Fruit fly (Drosophila melanogaster) whole organism, embryonic: ENCODE results near the gene CecB.

Source experiments
- B-H2 ChIP-seq: fragments of 200-800 bp; sonication (Bioruptor generic); optimal IDR thresholded peaks from 2 replicates; lab custom pipeline; 2018; ENCODE audit warnings: missing biosample characterization, mild to moderate bottlenecking, missing genetic modification characterization
- BEAF-32 ChIP-seq: fragments of 200-800 bp; sonication (Bioruptor generic); optimal IDR thresholded peaks from 3 replicates; lab custom pipeline; 2017; ENCODE audit warnings: missing biosample characterization, missing genetic modification characterization, mild to moderate bottlenecking, moderate library complexity, missing genetic modification reagents
- Blimp-1 ChIP-seq: fragments of 200-800 bp; sonication (Bioruptor generic); optimal IDR thresholded peaks from 3 replicates; lab custom pipeline; 2018; ENCODE audit warnings: missing biosample characterization, missing genetic modification characterization, mild to moderate bottlenecking, moderate library complexity, missing genetic modification reagents
- CG10274 ChIP-seq: fragments of 200-800 bp; sonication (Bioruptor generic); optimal IDR thresholded peaks from 3 replicates; lab custom pipeline; 2017; ENCODE audit warnings: missing biosample characterization, mild to moderate bottlenecking, missing genetic modification characterization
- CG10979 ChIP-seq: fragments of 200-800 bp; sonication (Bioruptor generic); optimal IDR thresholded peaks from 2 replicates; lab custom pipeline; 2018; ENCODE audit warnings: missing biosample characterization, mild to moderate bottlenecking, missing genetic modification characterization, moderate library complexity
- CG1602 ChIP-seq: fragments of 200-800 bp; sonication (Bioruptor generic); optimal IDR thresholded peaks from 3 replicates; lab custom pipeline; 2016; ENCODE audit warnings: missing biosample characterization, missing genetic modification characterization
- CG16813 ChIP-seq: fragments of 200-800 bp; sonication (Bioruptor generic); IDR thresholded peaks from 3 replicates; pipeline ENCODE4 v1.3.6; 2022; ENCODE audit warnings: missing biosample characterization, missing genetic modification characterization; ENCODE audit not compliant: partially characterized antibody
- CG17361 ChIP-seq: fragments of 200-800 bp; sonication (Bioruptor generic); IDR thresholded peaks from 3 replicates; pipeline ENCODE4 v1.3.6; 2022; ENCODE audit warnings: missing biosample characterization, missing genetic modification characterization
- CG18619 ChIP-seq: fragments of 200-800 bp; sonication (Bioruptor generic); optimal IDR thresholded peaks from 3 replicates; lab custom pipeline; 2017; ENCODE audit warnings: missing biosample characterization, mild to moderate bottlenecking, missing genetic modification characterization
- CG2116 ChIP-seq: fragments of 200-800 bp; sonication (Bioruptor generic); optimal IDR thresholded peaks from 3 replicates; lab custom pipeline; 2018; ENCODE audit warnings: missing biosample characterization, mild to moderate bottlenecking, missing genetic modification characterization
- CG2199 ChIP-seq: fragments of 200-800 bp; sonication (Bioruptor generic); IDR thresholded peaks from 3 replicates; pipeline ENCODE4 v1.3.6; 2022; ENCODE audit warnings: missing biosample characterization, missing genetic modification characterization
- CG2202 ChIP-seq: fragments of 200-800 bp; sonication (Bioruptor generic); optimal IDR thresholded peaks from 2 replicates; lab custom pipeline; 2018; ENCODE audit warnings: missing biosample characterization, mild to moderate bottlenecking, missing genetic modification characterization
- CG30431 ChIP-seq: fragments of 200-800 bp; sonication (Bioruptor generic); optimal IDR thresholded peaks from 2 replicates; lab custom pipeline; 2017; ENCODE audit warnings: missing biosample characterization, missing genetic modification characterization
- CG31224 ChIP-seq: fragments of 200-800 bp; sonication (Bioruptor generic); IDR thresholded peaks from 2 replicates; pipeline ENCODE4 v1.3.6; 2022; ENCODE audit warnings: missing biosample characterization, missing genetic modification characterization
- CG3847 ChIP-seq: fragments of 200-800 bp; sonication (Bioruptor generic); IDR thresholded peaks from 2 replicates; pipeline ENCODE4 v1.3.6; 2022; ENCODE audit warnings: missing biosample characterization, missing genetic modification characterization
- CG42726 ChIP-seq: fragments of 200-800 bp; sonication (Bioruptor generic); IDR thresholded peaks from 2 replicates; pipeline ENCODE4 v1.3.6; 2022; ENCODE audit warnings: missing biosample characterization, missing genetic modification characterization; ENCODE audit not compliant: partially characterized antibody
- CG4360 ChIP-seq: fragments of 200-800 bp; sonication (Bioruptor generic); IDR thresholded peaks from 2 replicates; pipeline ENCODE4 v1.3.6; 2022; ENCODE audit warnings: missing biosample characterization, missing genetic modification characterization
- CG5180 ChIP-seq: fragments of 200-800 bp; sonication (Bioruptor generic); optimal IDR thresholded peaks from 3 replicates; lab custom pipeline; 2017; ENCODE audit warnings: missing biosample characterization, missing genetic modification characterization, mild to moderate bottlenecking, moderate library complexity, missing genetic modification reagents
- CG8290 ChIP-seq, 3 experiments: fragments of 200-800 bp; sonication (Bioruptor generic); optimal IDR thresholded peaks; 2 replicates each; lab custom pipeline; 2016 to 2019; ENCODE audit warnings: missing biosample characterization in 3 of 3, missing genetic modification characterization in 3 of 3, mild to moderate bottlenecking in 2 of 3, moderate library complexity in 1 of 3
- Dip2 ChIP-seq: fragments of 200-800 bp; sonication (Bioruptor generic); IDR thresholded peaks from 2 replicates; pipeline ENCODE4 v1.3.6; 2022; ENCODE audit warnings: missing biosample characterization, missing genetic modification characterization
- Doc2 ChIP-seq: fragments of 200-800 bp; sonication (Bioruptor generic); IDR thresholded peaks from 2 replicates; pipeline ENCODE4 v1.3.6; 2022; ENCODE audit warnings: missing biosample characterization, missing genetic modification characterization
- Doc3 ChIP-seq: fragments of 200-800 bp; sonication (Bioruptor generic); IDR thresholded peaks from 3 replicates; pipeline ENCODE4 v1.3.6; 2022; ENCODE audit warnings: missing biosample characterization, missing genetic modification characterization; ENCODE audit not compliant: partially characterized antibody
- Fer2 ChIP-seq: fragments of 200-800 bp; sonication (Bioruptor generic); optimal IDR thresholded peaks from 2 replicates; lab custom pipeline; 2018; ENCODE audit warnings: missing biosample characterization, mild to moderate bottlenecking, missing genetic modification characterization, moderate library complexity
- Gug ChIP-seq: fragments of 200-800 bp; sonication (Bioruptor generic); IDR thresholded peaks from 4 replicates; pipeline ENCODE4 v1.3.6; 2022; ENCODE audit warnings: missing biosample characterization, missing genetic modification characterization
- H2.0 ChIP-seq: fragments of 200-800 bp; sonication (Bioruptor generic); IDR thresholded peaks from 2 replicates; pipeline ENCODE4 v1.3.6; 2022; ENCODE audit warnings: missing biosample characterization, missing genetic modification characterization
- Hey ChIP-seq: fragments of 200-800 bp; sonication (Bioruptor generic); optimal IDR thresholded peaks from 3 replicates; lab custom pipeline; 2018; ENCODE audit warnings: missing biosample characterization, mild to moderate bottlenecking, missing genetic modification characterization
- HmgZ ChIP-seq: fragments of 200-800 bp; sonication (Bioruptor generic); optimal IDR thresholded peaks from 2 replicates; lab custom pipeline; 2018; ENCODE audit warnings: missing biosample characterization, mild to moderate bottlenecking, missing genetic modification characterization
- Hr3 ChIP-seq: fragments of 200-800 bp; sonication (Bioruptor generic); optimal IDR thresholded peaks from 3 replicates; lab custom pipeline; 2016; ENCODE audit warnings: missing biosample characterization, missing genetic modification characterization
- Kr ChIP-seq: fragments of 200-800 bp; sonication (Bioruptor generic); optimal IDR thresholded peaks from 2 replicates; lab custom pipeline; 2017; ENCODE audit warnings: missing biosample characterization, mild to moderate bottlenecking, missing genetic modification characterization
- Optix ChIP-seq: fragments of 200-800 bp; sonication (Bioruptor generic); IDR thresholded peaks from 3 replicates; pipeline ENCODE4 v1.3.6; 2022; ENCODE audit warnings: missing biosample characterization, missing genetic modification characterization
- Xrp1 ChIP-seq: fragments of 200-800 bp; sonication (Bioruptor generic); IDR thresholded peaks from 2 replicates; pipeline ENCODE4 v1.3.6; 2022; ENCODE audit warnings: missing biosample characterization, missing genetic modification characterization
- abd-A ChIP-seq: fragments of 200-800 bp; sonication (Bioruptor generic); optimal IDR thresholded peaks from 3 replicates; lab custom pipeline; 2019; ENCODE audit warnings: missing biosample characterization, mild to moderate bottlenecking, missing genetic modification characterization, moderate library complexity
- ase ChIP-seq: fragments of 200-800 bp; sonication (Bioruptor generic); IDR thresholded peaks from 3 replicates; pipeline ENCODE4 v1.3.6; 2022; ENCODE audit warnings: missing biosample characterization, missing genetic modification characterization
- dpn ChIP-seq, 2 experiments: fragments of 200-800 bp; sonication (Bioruptor generic); optimal IDR thresholded peaks; 3 replicates each; lab custom pipeline; 2016; ENCODE audit warnings: missing biosample characterization in 2 of 2, missing genetic modification characterization in 2 of 2
- ems ChIP-seq: fragments of 200-800 bp; sonication (Bioruptor generic); optimal IDR thresholded peaks from 3 replicates; lab custom pipeline; 2016; ENCODE audit warnings: missing biosample characterization, missing genetic modification characterization
- fu2 ChIP-seq: fragments of 200-800 bp; sonication (Bioruptor generic); optimal IDR thresholded peaks from 2 replicates; lab custom pipeline; 2016; ENCODE audit warnings: missing biosample characterization, missing genetic modification characterization
- hth ChIP-seq: fragments of >200 bp; optimal IDR thresholded peaks from 2 replicates; lab custom pipeline; 2017; ENCODE audit warnings: inconsistent platforms
- insv ChIP-seq, 2 experiments: fragments of 200-800 bp; sonication (Bioruptor generic); optimal IDR thresholded peaks; 3 replicates each; lab custom pipeline; 2016 to 2018; ENCODE audit warnings: missing biosample characterization in 2 of 2, missing genetic modification characterization in 2 of 2
- kah ChIP-seq: fragments of 200-800 bp; sonication (Bioruptor generic); optimal IDR thresholded peaks from 2 replicates; lab custom pipeline; 2018; ENCODE audit warnings: missing biosample characterization, mild to moderate bottlenecking, missing genetic modification characterization
- klu ChIP-seq: fragments of 200-800 bp; sonication (Bioruptor generic); IDR thresholded peaks from 2 replicates; pipeline ENCODE4 v1.3.6; 2022; ENCODE audit warnings: missing biosample characterization, missing genetic modification characterization
- kni ChIP-seq: fragments of 200-800 bp; sonication (Bioruptor generic); optimal IDR thresholded peaks from 3 replicates; lab custom pipeline; 2017; ENCODE audit warnings: mild to moderate bottlenecking, missing biosample characterization, missing genetic modification reagents, missing genetic modification characterization
- nerfin-2 ChIP-seq: fragments of 200-800 bp; sonication (Bioruptor generic); IDR thresholded peaks from 2 replicates; pipeline ENCODE4 v1.3.6; 2022; ENCODE audit warnings: missing biosample characterization, missing genetic modification characterization; ENCODE audit not compliant: partially characterized antibody
- row ChIP-seq: fragments of 200-800 bp; sonication (Bioruptor generic); IDR thresholded peaks from 3 replicates; pipeline ENCODE4 v1.3.6; 2022; ENCODE audit warnings: missing biosample characterization, missing genetic modification characterization
- sna ChIP-seq: fragments of 200-800 bp; sonication (Bioruptor generic); IDR thresholded peaks from 2 replicates; pipeline ENCODE4 v1.3.6; 2022; ENCODE audit warnings: missing biosample characterization, missing genetic modification characterization; ENCODE audit not compliant: partially characterized antibody
- tna ChIP-seq: fragments of 200-800 bp; sonication (Bioruptor generic); IDR thresholded peaks from 2 replicates; pipeline ENCODE4 v1.3.6; 2022; ENCODE audit warnings: missing biosample characterization, missing genetic modification characterization; ENCODE audit not compliant: partially characterized antibody
- trem ChIP-seq: fragments of 200-800 bp; optimal IDR thresholded peaks from 3 replicates; lab custom pipeline; 2019; ENCODE audit warnings: missing biosample characterization, mild to moderate bottlenecking, missing genetic modification characterization, moderate library complexity
- tup ChIP-seq: fragments of 200-800 bp; sonication (Bioruptor generic); optimal IDR thresholded peaks from 2 replicates; lab custom pipeline; 2016; ENCODE audit warnings: missing biosample characterization, mild to moderate bottlenecking, missing genetic modification characterization, moderate library complexity
- vvl ChIP-seq: fragments of 200-800 bp; sonication (Bioruptor generic); IDR thresholded peaks from 2 replicates; pipeline ENCODE4 v1.3.6; 2022; ENCODE audit warnings: missing biosample characterization, missing genetic modification characterization
- yki ChIP-seq: fragments of >200 bp; optimal IDR thresholded peaks from 3 replicates; lab custom pipeline; 2018
- z ChIP-seq: fragments of 200-800 bp; sonication (Bioruptor generic); IDR thresholded peaks from 3 replicates; pipeline ENCODE4 v1.3.6; 2022; ENCODE audit warnings: missing biosample characterization, missing genetic modification characterization

Gene CecB

DNA sequence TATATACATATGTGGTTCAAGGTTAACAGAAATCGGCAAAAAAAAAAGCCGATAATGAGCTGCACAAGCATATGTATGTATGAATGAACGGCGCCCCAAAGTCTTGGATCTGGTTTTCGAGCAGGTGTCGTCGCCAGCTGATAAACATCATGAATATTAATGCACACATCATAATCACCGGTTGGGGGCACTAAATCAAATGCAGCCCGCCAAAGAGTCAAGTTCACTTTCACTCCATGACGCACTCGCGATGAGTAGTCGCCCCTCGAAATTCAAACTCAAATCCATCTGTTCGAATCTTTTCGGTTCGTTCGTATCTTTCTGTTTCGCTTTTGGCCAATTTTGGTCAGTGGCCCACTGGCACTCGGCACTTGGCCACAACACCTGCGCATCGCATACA lies 26.6 kb upstream of the CecB start:
- TF ChIP-seq insv (GFP tag; optimal IDR thresholded peaks at IDR 0.05; lab: Kevin White, UChicago) (no peak), nerfin-2 (0 out of 2 replicates have a peak, but pooled peaks have one; percentile 31), CG30431 (no peak), Gug (GFP tag; lab: Robert Waterston, UW) (no peak), fu2 (GFP tag; lab: Kevin White, UChicago) (no peak), kni (GFP tag; lab: Kevin White, UChicago) (peak; percentile 8), Blimp-1 (GFP tag; lab: Kevin White, UChicago) (peak; percentile 74), CG5180 (GFP tag; lab: Kevin White, UChicago) (no peak), CG10979 (tag; lab: Kevin White, UChicago) (no peak), CG2202 (no peak), ems (GFP tag; lab: Kevin White, UChicago) (no peak), row (no peak), B-H2 (GFP tag; lab: Kevin White, UChicago) (no peak), BEAF-32 (GFP tag; lab: Kevin White, UChicago) (no peak), vvl (GFP tag; lab: Robert Waterston, UW) (peak; percentile 72), HmgZ (tag; lab: Kevin White, UChicago) (no peak), CG17361 (GFP tag; lab: Robert Waterston, UW) (no peak), CG1602 (GFP tag; lab: Kevin White, UChicago) (no peak), z (GFP tag; lab: Robert Waterston, UW) (peak; percentile 44; the same call in 1 of the 3 replicates), dpn (GFP tag; optimal IDR thresholded peaks at IDR 0.05; lab: Kevin White, UChicago) (no peak), abd-A (tag; lab: Kevin White, UChicago) (peak; percentile 14), Doc2 (no peak), trem (tag; lab: Kevin White, UChicago) (no peak), CG31224 (GFP tag; lab: Robert Waterston, UW) (no peak), Optix (GFP tag; lab: Robert Waterston, UW) (no peak)

DNA sequence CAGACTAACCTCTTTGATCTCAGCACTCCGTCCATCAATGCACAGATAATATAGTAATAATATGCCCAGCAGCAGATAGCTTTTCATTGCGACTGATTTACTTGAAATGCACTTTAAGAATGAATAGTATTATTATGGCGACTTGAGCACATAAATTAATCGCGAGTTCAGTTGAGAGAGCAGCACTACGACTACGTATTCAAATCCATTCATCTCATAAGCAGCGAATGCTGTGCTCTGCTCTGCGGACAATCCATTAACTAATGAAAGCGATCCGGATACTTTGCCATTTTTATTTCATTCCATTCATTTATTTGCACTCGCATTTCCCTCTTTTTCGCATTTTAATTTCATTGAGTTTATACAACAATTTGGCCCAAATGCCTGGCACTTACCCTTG lies 24.0 kb upstream of the CecB start, which contains the start of gene CG43448:
Gene CG43448 (minus strand): TSS at position 101 of the 400 bp plus-strand sequence.
- TF ChIP-seq tup (GFP tag; lab: Kevin White, UChicago) (no peak), kah (GFP tag; lab: Kevin White, UChicago) (no peak), CG4360 (GFP tag; lab: Robert Waterston, UW) (no peak), CG2116 (GFP tag; lab: Kevin White, UChicago) (no peak), CG10274 (GFP tag; lab: Kevin White, UChicago) (no peak), Hey (tag; lab: Kevin White, UChicago) (no peak), yki (lab: Kevin White, UChicago) (no peak), Kr (no peak), hth (lab: Kevin White, UChicago) (no peak), Dip2 (GFP tag; lab: Robert Waterston, UW) (no peak), Fer2 (tag; lab: Kevin White, UChicago) (no peak), klu (GFP tag; lab: Robert Waterston, UW) (no peak), tna (no peak)
- TF ChIP-seq, all 482 proteins: peak for 0

DNA sequence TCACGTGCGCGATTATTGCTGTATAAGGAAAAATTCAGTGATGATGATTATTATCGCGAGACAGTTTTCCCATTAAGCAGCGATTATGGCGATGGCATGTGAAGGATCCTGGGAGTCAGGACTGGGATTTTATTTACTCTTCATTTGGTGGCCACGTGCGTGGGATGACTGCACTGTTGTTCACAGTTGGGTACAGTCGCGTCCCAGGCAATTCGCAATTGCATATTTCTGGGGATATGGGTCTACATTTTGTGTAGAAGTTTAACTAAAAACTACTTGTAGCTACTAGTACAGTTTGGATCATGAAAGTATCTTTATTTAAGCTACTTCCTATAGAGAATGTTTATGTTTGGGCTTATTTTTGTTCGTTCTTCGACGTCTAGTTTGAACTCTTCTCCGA lies 23.4 kb upstream of the CecB start:
- TF ChIP-seq H2.0 (GFP tag; lab: Robert Waterston, UW) (0 out of 2 replicates have a peak, but pooled peaks have one; percentile 17), CG8290 (GFP tag; optimal IDR thresholded peaks at IDR 0.05; lab: Kevin White, UChicago) (no peak), CG8290 (tag; optimal IDR thresholded peaks at IDR 0.05; lab: Kevin White, UChicago) (peak in 1 of 2 experiments; percentile 23), Hr3 (GFP tag; lab: Kevin White, UChicago) (no peak), sna (GFP tag; lab: Robert Waterston, UW) (no peak), CG3847 (GFP tag; lab: Robert Waterston, UW) (no peak), CG2199 (GFP tag; lab: Robert Waterston, UW) (peak; percentile 84; the same call in 2 of the 3 replicates), CG42726 (GFP tag; lab: Robert Waterston, UW) (no peak), CG16813 (GFP tag; lab: Robert Waterston, UW) (no peak), CG18619 (GFP tag; lab: Kevin White, UChicago) (no peak), HmgZ (tag; lab: Kevin White, UChicago) (no peak), Xrp1 (GFP tag; lab: Robert Waterston, UW) (no peak), ase (GFP tag; lab: Robert Waterston, UW) (no peak), CG17361 (GFP tag; lab: Robert Waterston, UW) (no peak), Doc3 (no peak)
